Worm (Caenorhabditis elegans) whole organism, L4 larva: ENCODE data around the gene tmd-2.

Experiments
- cey-2 ChIP-seq: sonication (generic microtip); optimal IDR thresholded peaks from 3 replicates; lab custom pipeline; 2017; ENCODE audit warnings: missing genetic modification characterization, mild to moderate bottlenecking, missing compliant biosample characterization, antibody characterized with exemption, borderline replicate concordance; ENCODE audit not compliant: insufficient read depth
- dmd-9 ChIP-seq: fragments of 200-800 bp; sonication (Bioruptor generic); IDR thresholded peaks from 2 replicates; pipeline ENCODE4 v1.3.6; 2022; ENCODE audit warnings: missing genetic modification reagents, missing genetic modification characterization, missing compliant biosample characterization
- mep-1 ChIP-seq: fragments of 150-350 bp; sonication (generic microtip); optimal IDR thresholded peaks from 3 replicates; lab custom pipeline; 2014; ENCODE audit warnings: missing biosample characterization, missing genetic modification characterization
- nhr-42 ChIP-seq: fragments of 200-800 bp; sonication (Bioruptor generic); IDR thresholded peaks from 2 replicates; pipeline ENCODE4 v1.3.6; 2022; ENCODE audit warnings: missing genetic modification characterization, missing compliant biosample characterization
- nhr-76 ChIP-seq: fragments of 150-350 bp; optimal IDR thresholded peaks from 2 replicates; lab custom pipeline; 2014; ENCODE audit warnings: missing biosample characterization, missing genetic modification characterization

ce11 chrV:8345436-8345835, 11.0 kb downstream of the tmd-2 start, which contains the start of gene C08D8.1:
- TF ChIP-seq nhr-42 = no peak
- TF ChIP-seq dmd-9 = no peak
- TF ChIP-seq mep-1 (tag; lab: Kevin White, UChicago) = no peak
- TF ChIP-seq cey-2 (tag; lab: Kevin White, UChicago) = no peak
- no peak for TF ChIP-seq nhr-76
